Fruit fly (Drosophila melanogaster): ENCODE measurements around the gene glo.

Gene glo

dm6 chr3R:11778012-11778865 is 41.0 kb downstream of the glo start (continued):
- TF ChIP-seq CG12769 (tag; optimal IDR thresholded peaks at IDR 0.05) (peak; percentile 76), sob (GFP tag; IDR thresholded peaks at IDR 0.05) (peak; percentile 49; the same call in 1 of the 2 replicates), CG14710 (tag; optimal IDR thresholded peaks at IDR 0.05) (peak; percentile 69), Camta (GFP tag; optimal IDR thresholded peaks at IDR 0.05) (peak; percentile 2), CG4424 (GFP tag; optimal IDR thresholded peaks at IDR 0.05) (peak; percentile 75), CG4404 (GFP tag; IDR thresholded peaks at IDR 0.05) (peak; percentile 58; the same call in 1 of the 2 replicates), pho (GFP tag; optimal IDR thresholded peaks at IDR 0.05) (peak; percentile 30), Blimp-1 (GFP tag; optimal IDR thresholded peaks at IDR 0.05) (peak; percentile 99), oc (tag; optimal IDR thresholded peaks at IDR 0.05) (peak; percentile 8), CG10959 (GFP tag; IDR thresholded peaks at IDR 0.05) (no peak), bowl (GFP tag; IDR thresholded peaks at IDR 0.05) (peak; percentile 41; the same call in 1 of the 2 replicates), Lpt (GFP tag; optimal IDR thresholded peaks at IDR 0.05) (no peak), onecut (GFP tag; IDR thresholded peaks at IDR 0.05) (peak; percentile 56), CG8944 (GFP tag; optimal IDR thresholded peaks at IDR 0.05) (peak; percentile 19), Vsx1 (GFP tag; optimal IDR thresholded peaks at IDR 0.05) (no peak), h (optimal IDR thresholded peaks at IDR 0.05) (no peak), B-H2 (GFP tag; optimal IDR thresholded peaks at IDR 0.05) (no peak), crol (GFP tag; IDR thresholded peaks at IDR 0.05) (peak; percentile 78; the same call in 1 of the 2 replicates), CG14441 (GFP tag; IDR thresholded peaks at IDR 0.05) (no peak; the same call in 1 of the 2 replicates), CG7271 (tag; optimal IDR thresholded peaks at IDR 0.05) (no peak), tx (GFP tag; optimal IDR thresholded peaks at IDR 0.05) (peak; percentile 12), H15 (GFP tag; IDR thresholded peaks at IDR 0.05) (peak; percentile 34; the same call in 1 of the 3 replicates), mam (GFP tag; optimal IDR thresholded peaks at IDR 0.05) (peak; percentile 44), Six4 (GFP tag; optimal IDR thresholded peaks at IDR 0.05) (peak; percentile 61), CG7745 (tag; optimal IDR thresholded peaks at IDR 0.05) (peak; percentile 48), CG1233 (GFP tag; optimal IDR thresholded peaks at IDR 0.05) (peak; percentile 56), fd102C (GFP tag; optimal IDR thresholded peaks at IDR 0.05) (peak; percentile 39), Hey (tag; optimal IDR thresholded peaks at IDR 0.05) (peak; percentile 38), CG34224 (GFP tag; IDR thresholded peaks at IDR 0.05; ENCODE audit: partially characterized antibody) (no peak), CG16779 (GFP tag; IDR thresholded peaks at IDR 0.05) (peak; percentile 74), CG10274 (GFP tag; optimal IDR thresholded peaks at IDR 0.05) (peak; percentile 11), sc (optimal IDR thresholded peaks at IDR 0.05) (no peak), sc (GFP tag; optimal IDR thresholded peaks at IDR 0.05) (peak; percentile 87), row (GFP tag; IDR thresholded peaks at IDR 0.05) (peak; percentile 94), CG10565 (GFP tag; optimal IDR thresholded peaks at IDR 0.05) (peak; percentile 21), fd64A (GFP tag; optimal IDR thresholded peaks at IDR 0.05) (peak; percentile 72), Fer1 (GFP tag; optimal IDR thresholded peaks at IDR 0.05) (peak; percentile 57), Neu2 (GFP tag; optimal IDR thresholded peaks at IDR 0.05; ENCODE audit: borderline replicate concordance) (no peak), Tbp (GFP tag; optimal IDR thresholded peaks at IDR 0.05) (no peak), Stat92E (GFP tag; optimal IDR thresholded peaks at IDR 0.05) (peak in 1 of 3 experiments; percentile 74), CG1602 (GFP tag; optimal IDR thresholded peaks at IDR 0.05) (peak; percentile 58), vvl (GFP tag; IDR thresholded peaks at IDR 0.05) (0 out of 2 replicates have a peak, but pooled peaks have one; percentile 26), insv (GFP tag; optimal IDR thresholded peaks at IDR 0.05) (peak in 1 of 2 experiments; percentile 34), Dad (GFP tag; optimal IDR thresholded peaks at IDR 0.05) (peak; percentile 30), CG13894 (tag; optimal IDR thresholded peaks at IDR 0.05) (peak; percentile 81), CG10543 (GFP tag; optimal IDR thresholded peaks at IDR 0.05) (peak; percentile 73), B-H1 (GFP tag; IDR thresholded peaks at IDR 0.05) (no peak; the same call in 1 of the 3 replicates), CG3838 (GFP tag; optimal IDR thresholded peaks at IDR 0.05) (peak; percentile 14), CG34376 (GFP tag; optimal IDR thresholded peaks at IDR 0.05) (peak; percentile 45)
